Fruit fly (Drosophila melanogaster) Kc167 (cell line): Measurements from ENCODE around the gene faf.

ENCODE experiments used
- Myc ChIP-seq: fragments of >200 bp; optimal IDR thresholded peaks from 2 replicates; lab custom pipeline; 2017; ENCODE audit warnings: missing external identifiers
- h ChIP-seq: fragments of >200 bp; optimal IDR thresholded peaks from 3 replicates; lab custom pipeline; 2018; ENCODE audit warnings: missing external identifiers
- psq ChIP-seq: fragments of >200 bp; optimal IDR thresholded peaks from 2 replicates; lab custom pipeline; 2017; ENCODE audit warnings: missing external identifiers
- ttk ChIP-seq: sonication (Bioruptor generic); optimal IDR thresholded peaks from 2 replicates; lab custom pipeline; 2017; ENCODE audit warnings: missing external identifiers

dm6 chr3R:31794457-31794856 is 17.6 kb downstream of the faf start:
- TF ChIP-seq psq (lab: Kevin White, UChicago), result no peak
- TF ChIP-seq Myc (lab: Kevin White, UChicago), result no peak
- no peak for TF ChIP-seq h
- TF ChIP-seq ttk, result no peak
